Worm (Caenorhabditis elegans): Measurements from ENCODE around the gene trpp-1.

Gene trpp-1

DNA sequence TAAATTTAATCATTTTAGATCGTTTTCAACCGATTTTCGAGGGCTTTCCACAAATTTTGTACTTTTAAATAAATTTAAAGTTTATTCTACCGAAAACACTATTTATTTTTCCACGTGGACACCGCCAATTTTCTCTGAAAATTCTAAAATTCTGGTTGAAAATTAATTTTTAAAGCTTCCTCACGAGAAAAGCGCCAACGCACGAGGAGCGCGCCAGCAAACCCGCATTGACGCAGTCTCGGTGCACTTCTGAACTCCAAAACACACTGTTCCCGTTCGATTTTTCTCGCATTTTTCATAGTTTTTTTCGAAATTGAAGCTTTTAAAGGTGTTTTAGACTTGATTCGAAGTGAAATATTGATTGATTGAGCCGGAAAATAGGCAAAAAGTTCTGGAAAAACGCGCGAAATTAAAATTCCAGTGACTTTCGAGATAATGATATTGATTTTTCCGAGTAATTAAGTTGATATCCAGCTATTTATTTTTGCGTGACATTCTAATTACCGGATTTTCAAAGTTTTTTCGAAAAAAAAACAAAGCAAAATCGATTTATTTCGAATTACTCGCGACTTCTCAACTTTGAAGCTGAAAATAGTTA, 24.4 kb upstream of the trpp-1 start, which contains the start of gene cul-3 (continued):
- TF ChIP-seq daf-12 (tag; optimal IDR thresholded peaks at IDR 0.05), result no peak
- TF ChIP-seq R02D3.7 (tag; optimal IDR thresholded peaks at IDR 0.05), result peak; percentile 23
- TF ChIP-seq skn-1 (tag; optimal IDR thresholded peaks at IDR 0.05), result no peak
- peak; percentile 49 for TF ChIP-seq pha-4 (tag; optimal IDR thresholded peaks at IDR 0.05)
- no peak for TF ChIP-seq nhr-28 (tag; optimal IDR thresholded peaks at IDR 0.05)
- TF ChIP-seq lsy-12 (tag; optimal IDR thresholded peaks at IDR 0.05), result no peak
- TF ChIP-seq nhr-67 (tag; optimal IDR thresholded peaks at IDR 0.05), result no peak
- TF ChIP-seq tbx-2 (tag; optimal IDR thresholded peaks at IDR 0.05), result no peak
- TF ChIP-seq unc-39 (tag; optimal IDR thresholded peaks at IDR 0.05), result no peak
- TF ChIP-seq nhr-43 (tag; optimal IDR thresholded peaks at IDR 0.05; ENCODE audit: poor library complexity, severe bottlenecking), result no peak
- TF ChIP-seq lin-39 (tag; optimal IDR thresholded peaks at IDR 0.05), result peak; percentile 30

DNA sequence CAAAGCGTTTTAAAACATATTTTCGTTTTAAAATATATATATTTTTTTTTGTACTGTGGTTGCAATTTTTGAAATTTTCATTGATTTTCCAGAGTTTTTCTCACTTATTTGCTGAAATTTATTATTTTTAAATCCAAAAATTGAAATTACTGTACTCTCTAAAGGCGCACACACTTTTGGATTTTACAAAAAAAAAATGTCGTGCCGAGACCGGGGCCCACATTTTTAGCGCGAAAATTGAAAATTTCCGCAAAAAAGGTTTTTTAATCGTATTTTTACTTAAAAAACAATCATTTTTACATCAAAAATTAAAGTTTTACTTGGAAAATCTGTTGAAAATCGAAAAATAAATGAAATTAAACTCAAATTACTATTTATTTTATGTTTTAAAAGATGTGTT, 16.3 kb upstream of the trpp-1 start:
- TF ChIP-seq daf-12 (tag; optimal IDR thresholded peaks at IDR 0.05) (no peak), hmg-11 (tag; optimal IDR thresholded peaks at IDR 0.05) (no peak), pqm-1 (tag; optimal IDR thresholded peaks at IDR 0.05) (no peak), nhr-23 (tag; optimal IDR thresholded peaks at IDR 0.05) (no peak), unc-39 (tag; optimal IDR thresholded peaks at IDR 0.05) (no peak), nhr-77 (tag; optimal IDR thresholded peaks at IDR 0.05) (no peak), nhr-28 (tag; optimal IDR thresholded peaks at IDR 0.05) (no peak), zag-1 (tag; optimal IDR thresholded peaks at IDR 0.05) (no peak), fos-1 (tag; optimal IDR thresholded peaks at IDR 0.05) (no peak), lsy-12 (tag; optimal IDR thresholded peaks at IDR 0.05) (no peak), pha-4 (tag; optimal IDR thresholded peaks at IDR 0.05) (no peak), nhr-12 (tag; optimal IDR thresholded peaks at IDR 0.05) (no peak), fkh-10 (GFP tag; optimal IDR thresholded peaks at IDR 0.05) (no peak), egl-27 (tag; optimal IDR thresholded peaks at IDR 0.05) (no peak), sea-2 (GFP tag; optimal IDR thresholded peaks at IDR 0.05) (no peak), tbx-2 (tag; optimal IDR thresholded peaks at IDR 0.05) (no peak)

DNA sequence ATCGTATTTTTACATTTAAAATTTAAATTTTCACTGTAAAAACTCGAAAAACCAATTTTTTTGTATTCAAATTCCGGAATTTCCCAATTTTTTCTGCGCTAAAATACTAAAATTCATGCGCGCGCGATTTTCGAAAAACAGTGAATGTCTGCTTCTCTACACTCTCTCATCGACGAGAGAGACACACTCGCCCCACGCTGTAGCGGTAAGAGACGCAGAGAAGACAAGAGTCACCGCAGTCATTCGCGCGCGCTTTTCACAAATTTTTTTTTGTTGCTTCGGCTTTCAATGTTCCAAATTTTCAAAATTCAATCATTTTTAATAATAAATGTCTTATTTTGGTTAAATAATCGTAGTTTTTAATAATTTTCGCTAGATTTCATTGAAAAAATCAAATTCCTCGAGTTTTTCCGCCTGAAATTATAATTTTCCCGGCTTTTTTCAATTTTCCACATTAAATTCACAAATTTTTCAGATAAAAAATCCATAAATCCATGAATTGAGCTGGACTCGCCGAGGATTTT, 15.6 kb upstream of the trpp-1 start, which contains the start of gene arid-1:
Gene arid-1 (plus strand): TSS at position 474 of the 524 bp plus-strand sequence.
- peak; percentile 38 for TF ChIP-seq nhr-25 (tag; optimal IDR thresholded peaks at IDR 0.05)
- peak; percentile 7 for TF ChIP-seq snpc-4 (tag; optimal IDR thresholded peaks at IDR 0.05)
- TF ChIP-seq nhr-23 (tag; optimal IDR thresholded peaks at IDR 0.05), result peak; percentile 43
- no peak for TF ChIP-seq zag-1 (tag; optimal IDR thresholded peaks at IDR 0.05)
- peak; percentile 63 for TF ChIP-seq lin-39 (tag; optimal IDR thresholded peaks at IDR 0.05)
- TF ChIP-seq nfya-1 (tag; optimal IDR thresholded peaks at IDR 0.05; ENCODE audit: insufficient read depth), result peak; percentile 77
- TF ChIP-seq eor-1 (tag; optimal IDR thresholded peaks at IDR 0.05), result no peak
- TF ChIP-seq lin-15B (tag; optimal IDR thresholded peaks at IDR 0.05), result peak; percentile 43
- no peak for TF ChIP-seq ceh-82 (tag; optimal IDR thresholded peaks at IDR 0.05)
- TF ChIP-seq hmg-11 (tag; optimal IDR thresholded peaks at IDR 0.05), result peak; percentile 68
- TF ChIP-seq pha-4 (tag; optimal IDR thresholded peaks at IDR 0.05), result peak; percentile 53

DNA sequence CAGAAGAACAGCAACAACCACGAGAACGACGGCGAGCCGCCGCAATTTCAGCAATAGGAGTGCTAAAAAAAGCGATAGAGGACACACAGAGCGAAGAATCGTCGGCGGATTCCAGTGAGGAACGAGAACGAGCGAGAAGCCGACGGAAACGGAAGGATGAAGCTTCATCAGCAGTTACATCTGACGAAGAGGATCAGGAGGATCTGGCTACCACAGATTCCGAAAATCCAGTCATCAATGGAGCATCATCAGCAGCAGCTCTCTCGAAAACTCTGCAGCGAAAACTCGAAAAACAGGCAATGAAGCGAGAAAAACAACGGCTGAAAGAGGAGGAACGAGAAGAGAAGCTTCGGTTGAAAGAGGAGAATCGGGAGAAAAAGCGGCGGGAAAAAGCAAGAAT, 12.0 kb upstream of the trpp-1 start:
- no peak for TF ChIP-seq nhr-25 (tag; optimal IDR thresholded peaks at IDR 0.05)

DNA sequence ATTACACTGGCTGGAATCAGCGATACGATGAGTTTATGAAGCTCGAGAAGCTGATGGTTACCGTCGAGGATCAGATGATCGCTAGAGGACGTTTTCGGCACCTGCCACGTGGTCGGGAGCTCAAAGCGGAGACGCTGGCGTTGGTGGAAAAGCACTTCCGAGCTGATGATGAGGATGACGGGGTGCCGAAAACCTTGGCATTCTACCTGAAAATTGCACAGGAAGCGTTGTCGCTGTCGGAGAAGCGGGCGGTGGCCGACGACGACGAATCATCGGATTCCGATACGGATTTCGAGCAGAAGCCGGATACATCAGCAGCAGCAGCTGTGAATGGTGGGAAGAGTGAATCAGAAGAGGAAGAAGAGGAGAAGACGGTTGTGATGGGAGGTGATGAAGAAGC, 6.6 kb upstream of the trpp-1 start:
- no peak for TF ChIP-seq lsy-12 (tag; optimal IDR thresholded peaks at IDR 0.05)
- no peak for TF ChIP-seq eor-1 (tag; optimal IDR thresholded peaks at IDR 0.05)
- TF ChIP-seq nhr-237 (tag; optimal IDR thresholded peaks at IDR 0.05), result no peak
- TF ChIP-seq nhr-28 (tag; optimal IDR thresholded peaks at IDR 0.05), result no peak
- no peak for TF ChIP-seq nhr-43 (tag; optimal IDR thresholded peaks at IDR 0.05; ENCODE audit: poor library complexity, severe bottlenecking)
- no peak for TF ChIP-seq lin-39 (tag; optimal IDR thresholded peaks at IDR 0.05)
- no peak for TF ChIP-seq ama-1 (optimal IDR thresholded peaks at IDR 0.05)
- no peak for TF ChIP-seq egl-5 (tag; optimal IDR thresholded peaks at IDR 0.05)
- TF ChIP-seq nhr-77 (tag; optimal IDR thresholded peaks at IDR 0.05), result no peak
- no peak for TF ChIP-seq elt-2 (tag; optimal IDR thresholded peaks at IDR 0.05)
- no peak for TF ChIP-seq hmg-11 (tag; optimal IDR thresholded peaks at IDR 0.05)
- no peak for TF ChIP-seq nhr-67 (tag; optimal IDR thresholded peaks at IDR 0.05)
- TF ChIP-seq lin-15B (tag; optimal IDR thresholded peaks at IDR 0.05), result no peak
- TF ChIP-seq fos-1 (tag; optimal IDR thresholded peaks at IDR 0.05), result no peak
- TF ChIP-seq tbx-2 (tag; optimal IDR thresholded peaks at IDR 0.05), result no peak
- no peak for TF ChIP-seq ztf-4 (tag; optimal IDR thresholded peaks at IDR 0.05)

All from whole organism, L3 larva.